Worm (Caenorhabditis elegans) whole organism, late embryonic: ENCODE data around the gene srpa-72.

Experiments
- F13H6.1 ChIP-seq: sonication (generic microtip); optimal IDR thresholded peaks from 2 replicates; lab custom pipeline; 2016; ENCODE audit warnings: missing genetic modification characterization, missing compliant biosample characterization
- K02D7.2 ChIP-seq: sonication (generic microtip); optimal IDR thresholded peaks from 2 replicates; lab custom pipeline; 2017; ENCODE audit warnings: mild to moderate bottlenecking, missing genetic modification characterization, missing compliant biosample characterization
- ahr-1 ChIP-seq: sonication (generic microtip); optimal IDR thresholded peaks from 2 replicates; lab custom pipeline; 2016; ENCODE audit warnings: missing genetic modification characterization, missing compliant biosample characterization
- ceh-18 ChIP-seq: sonication (generic microtip); optimal IDR thresholded peaks from 2 replicates; lab custom pipeline; 2016; ENCODE audit warnings: missing genetic modification characterization, missing compliant biosample characterization
- ceh-19 ChIP-seq: fragments of 200-800 bp; sonication (Bioruptor generic); optimal IDR thresholded peaks from 2 replicates; lab custom pipeline; 2018; ENCODE audit warnings: mild to moderate bottlenecking, missing genetic modification characterization, missing compliant biosample characterization
- ceh-2 ChIP-seq: sonication (generic microtip); optimal IDR thresholded peaks from 2 replicates; lab custom pipeline; 2016; ENCODE audit warnings: missing genotype, missing genetic modification characterization, missing compliant biosample characterization
- ceh-22 ChIP-seq: sonication (generic microtip); optimal IDR thresholded peaks from 2 replicates; lab custom pipeline; 2017; ENCODE audit warnings: missing biosample characterization, missing genetic modification characterization
- ceh-24 ChIP-seq: sonication (generic microtip); optimal IDR thresholded peaks from 2 replicates; lab custom pipeline; 2016; ENCODE audit warnings: mild to moderate bottlenecking, missing genetic modification characterization, missing compliant biosample characterization
- ceh-31 ChIP-seq: sonication (generic microtip); optimal IDR thresholded peaks from 2 replicates; lab custom pipeline; 2016; ENCODE audit warnings: missing genetic modification characterization, missing compliant biosample characterization
- ceh-34 ChIP-seq: sonication (generic microtip); optimal IDR thresholded peaks from 2 replicates; lab custom pipeline; 2016; ENCODE audit warnings: mild to moderate bottlenecking, missing genetic modification characterization, missing compliant biosample characterization
- ceh-45 ChIP-seq: fragments of 200-800 bp; sonication (Bioruptor generic); IDR thresholded peaks from 2 replicates; pipeline ENCODE4 v1.3.6; 2022; ENCODE audit warnings: missing genetic modification reagents, missing genetic modification characterization, missing compliant biosample characterization
- ceh-9 ChIP-seq: sonication (generic microtip); optimal IDR thresholded peaks from 2 replicates; lab custom pipeline; 2016; ENCODE audit warnings: mild to moderate bottlenecking, missing genetic modification characterization, inconsistent platforms, missing compliant biosample characterization
- dmd-4 ChIP-seq: sonication (generic microtip); optimal IDR thresholded peaks from 2 replicates; lab custom pipeline; 2016; ENCODE audit warnings: borderline replicate concordance, missing genetic modification characterization, missing compliant biosample characterization
- dve-1 ChIP-seq: sonication (generic microtip); optimal IDR thresholded peaks from 2 replicates; lab custom pipeline; 2017; ENCODE audit warnings: antibody characterized with exemption, mild to moderate bottlenecking, missing genetic modification characterization, missing compliant biosample characterization
- elt-2 ChIP-seq: sonication (generic microtip); optimal IDR thresholded peaks from 2 replicates; lab custom pipeline; 2016; ENCODE audit warnings: missing genetic modification reagents, missing genetic modification characterization, missing compliant biosample characterization
- eyg-1 ChIP-seq: sonication (generic microtip); optimal IDR thresholded peaks from 2 replicates; lab custom pipeline; 2016; ENCODE audit warnings: missing genotype, missing genetic modification characterization, missing compliant biosample characterization
- fax-1 ChIP-seq: sonication (generic microtip); optimal IDR thresholded peaks from 2 replicates; lab custom pipeline; 2016; ENCODE audit warnings: missing genotype, missing genetic modification characterization, missing compliant biosample characterization
- gmeb-2 ChIP-seq: sonication (generic microtip); optimal IDR thresholded peaks from 2 replicates; lab custom pipeline; 2016; ENCODE audit warnings: missing genetic modification characterization, inconsistent platforms, missing compliant biosample characterization
- hlh-15 ChIP-seq: sonication (generic microtip); optimal IDR thresholded peaks from 2 replicates; lab custom pipeline; 2016; ENCODE audit warnings: missing genetic modification characterization, missing compliant biosample characterization
- hlh-30 ChIP-seq: sonication (generic microtip); optimal IDR thresholded peaks from 2 replicates; lab custom pipeline; 2017; ENCODE audit warnings: antibody characterized with exemption, missing genetic modification characterization, missing compliant biosample characterization; ENCODE audit not compliant: insufficient read depth
- hlh-6 ChIP-seq: sonication (generic microtip); optimal IDR thresholded peaks from 2 replicates; lab custom pipeline; 2016; ENCODE audit warnings: missing genotype, missing genetic modification characterization, missing compliant biosample characterization
- hlh-8 ChIP-seq: sonication (generic microtip); optimal IDR thresholded peaks from 2 replicates; lab custom pipeline; 2016; ENCODE audit warnings: missing genotype, missing genetic modification characterization, missing compliant biosample characterization
- mec-3 ChIP-seq: sonication (generic microtip); optimal IDR thresholded peaks from 2 replicates; lab custom pipeline; 2016; ENCODE audit warnings: borderline replicate concordance, missing genetic modification characterization, missing compliant biosample characterization
- nfya-1 ChIP-seq: sonication (generic microtip); optimal IDR thresholded peaks from 2 replicates; lab custom pipeline; 2017; ENCODE audit warnings: missing genetic modification characterization, mild to moderate bottlenecking, missing compliant biosample characterization, antibody characterized with exemption, moderate library complexity
- nhr-11 ChIP-seq: fragments of 150-350 bp; optimal IDR thresholded peaks from 2 replicates; lab custom pipeline; 2014; ENCODE audit warnings: missing biosample characterization, missing genetic modification characterization
- nhr-232 ChIP-seq: sonication (generic microtip); optimal IDR thresholded peaks from 2 replicates; lab custom pipeline; 2016; ENCODE audit warnings: missing genetic modification characterization, missing compliant biosample characterization
- pag-3 ChIP-seq: sonication (generic microtip); optimal IDR thresholded peaks from 2 replicates; lab custom pipeline; 2016; ENCODE audit warnings: missing compliant biosample characterization, missing genetic modification characterization, borderline replicate concordance
- pha-2 ChIP-seq: sonication (generic microtip); optimal IDR thresholded peaks from 2 replicates; lab custom pipeline; 2017; ENCODE audit warnings: mild to moderate bottlenecking, missing genetic modification characterization, missing compliant biosample characterization
- ref-2 ChIP-seq: sonication (generic microtip); optimal IDR thresholded peaks from 2 replicates; lab custom pipeline; 2016; ENCODE audit warnings: missing genetic modification characterization, missing compliant biosample characterization
- rnt-1 ChIP-seq: sonication (generic microtip); optimal IDR thresholded peaks from 2 replicates; lab custom pipeline; 2016; ENCODE audit warnings: missing genetic modification characterization, missing compliant biosample characterization
- tbx-2 ChIP-seq: sonication (generic microtip); optimal IDR thresholded peaks from 2 replicates; lab custom pipeline; 2016; ENCODE audit warnings: missing genetic modification characterization, missing compliant biosample characterization
- tbx-7 ChIP-seq: sonication (generic microtip); optimal IDR thresholded peaks from 2 replicates; lab custom pipeline; 2016; ENCODE audit warnings: missing genotype, missing genetic modification characterization, missing compliant biosample characterization
- unc-42 ChIP-seq: sonication (generic microtip); optimal IDR thresholded peaks from 2 replicates; lab custom pipeline; 2016; ENCODE audit warnings: missing genotype, missing genetic modification characterization, missing compliant biosample characterization
- unc-55 ChIP-seq: sonication (generic microtip); optimal IDR thresholded peaks from 2 replicates; lab custom pipeline; 2017; ENCODE audit warnings: missing biosample characterization, missing genetic modification reagents, missing genetic modification characterization
- zip-5 ChIP-seq: sonication (generic microtip); optimal IDR thresholded peaks from 2 replicates; lab custom pipeline; 2016; ENCODE audit warnings: missing genetic modification characterization, missing compliant biosample characterization

srpa-72 gene

ce11 chrII:2802804-2803586 lies 15.7 kb downstream of the srpa-72 start:
- TF ChIP-seq nhr-11 (tag; lab: Kevin White, UChicago), result no peak
- TF ChIP-seq hlh-6 (tag; lab: Kevin White, UChicago), result no peak
- peak; percentile 88 for TF ChIP-seq elt-2 (tag; lab: Kevin White, UChicago)
- TF ChIP-seq, all 69 proteins: peak for 1

- TF ChIP-seq dve-1 (tag; lab: Kevin White, UChicago), result no peak
- TF ChIP-seq hlh-8 (tag; lab: Kevin White, UChicago), result peak; percentile 69
Observed at ce11 chrII:2804245-2804644, 17.0 kb downstream of the srpa-72 start.

- TF ChIP-seq ceh-24 (tag; lab: Kevin White, UChicago) (no peak), ahr-1 (tag; lab: Kevin White, UChicago) (no peak), unc-55 (no peak), K02D7.2 (tag; lab: Kevin White, UChicago) (no peak), ceh-34 (tag; lab: Kevin White, UChicago) (no peak), F13H6.1 (tag; lab: Kevin White, UChicago) (no peak), zip-5 (no peak), hlh-30 (tag; lab: Kevin White, UChicago) (no peak), ceh-45 (no peak), nfya-1 (no peak), elt-2 (tag; lab: Kevin White, UChicago) (no peak), gmeb-2 (no peak), pag-3 (tag; lab: Kevin White, UChicago) (no peak), dve-1 (tag; lab: Kevin White, UChicago) (no peak), nhr-11 (tag; lab: Kevin White, UChicago) (no peak), fax-1 (no peak), rnt-1 (tag; lab: Kevin White, UChicago) (no peak), unc-42 (tag; lab: Kevin White, UChicago) (no peak), mec-3 (tag; lab: Kevin White, UChicago) (no peak), ceh-2 (tag; lab: Kevin White, UChicago) (no peak)
Observed at ce11 chrII:2804949-2805348, 17.7 kb downstream of the srpa-72 start.

ce11 chrII:2805566-2805965 lies 18.3 kb downstream of the srpa-72 start:
- TF ChIP-seq nhr-232 (no peak), elt-2 (tag; lab: Kevin White, UChicago) (peak; percentile 37)

- peak; percentile 29 for TF ChIP-seq unc-55
- no peak for TF ChIP-seq ceh-18
- peak; percentile 77 for TF ChIP-seq hlh-30 (tag; lab: Kevin White, UChicago)
- TF ChIP-seq rnt-1 (tag; lab: Kevin White, UChicago), result no peak
- TF ChIP-seq tbx-2, result peak; percentile 15
- TF ChIP-seq ceh-31 (tag; lab: Kevin White, UChicago), result no peak
- TF ChIP-seq dmd-4 (tag; lab: Kevin White, UChicago), result no peak
Observed at ce11 chrII:2807674-2808206, 20.5 kb downstream of the srpa-72 start, which contains the start of gene K12H6.12. K12H6.12 (plus strand) TSS chrII:2808156.

ce11 chrII:2815017-2815416 lies 27.7 kb downstream of the srpa-72 start:
- no peak for TF ChIP-seq ref-2 (tag; lab: Kevin White, UChicago)
- no peak for TF ChIP-seq dmd-4 (tag; lab: Kevin White, UChicago)
- no peak for TF ChIP-seq eyg-1 (tag; lab: Kevin White, UChicago)
- no peak for TF ChIP-seq tbx-2
- no peak for TF ChIP-seq nhr-232
- TF ChIP-seq nfya-1, result no peak
- TF ChIP-seq pha-2, result no peak
- no peak for TF ChIP-seq ceh-19
- TF ChIP-seq ceh-9 (tag; lab: Kevin White, UChicago), result no peak
- TF ChIP-seq ceh-2 (tag; lab: Kevin White, UChicago), result no peak
- TF ChIP-seq hlh-15 (tag; lab: Kevin White, UChicago), result no peak
- no peak for TF ChIP-seq ceh-45
- no peak for TF ChIP-seq hlh-8 (tag; lab: Kevin White, UChicago)
- no peak for TF ChIP-seq tbx-7
- TF ChIP-seq ceh-22 (tag; lab: Kevin White, UChicago), result no peak
- TF ChIP-seq, all 69 proteins: peak for 0
